Worm (Caenorhabditis elegans): ENCODE measurements around the gene C08B11.9.

- TF ChIP-seq ama-1 (optimal IDR thresholded peaks at IDR 0.05): no peak
- no peak for TF ChIP-seq ama-1 (GFP tag; optimal IDR thresholded peaks at IDR 0.05)
- peak; percentile 21 for TF ChIP-seq dpl-1 (GFP tag; optimal IDR thresholded peaks at IDR 0.05)
- TF ChIP-seq lsy-27 (tag; optimal IDR thresholded peaks at IDR 0.05; ENCODE audit: borderline replicate concordance, insufficient read depth): no peak
- TF ChIP-seq ekl-4 (GFP tag; IDR thresholded peaks at IDR 0.05): no peak
- TF ChIP-seq lin-26 (GFP tag; IDR thresholded peaks at IDR 0.05): no peak
- TF ChIP-seq him-1 (tag; optimal IDR thresholded peaks at IDR 0.05): no peak
Measured at ce11 chrII:8039416-8039815, 1.4 kb upstream of the C08B11.9 start, which contains the start of the genes ubh-4 and algn-6.
